Worm (Caenorhabditis elegans) whole organism, L3 larva: ENCODE measurements around the gene F16H6.9.

Experiments used
- ceh-28 ChIP-seq: fragments of 150-350 bp; optimal IDR thresholded peaks from 2 replicates; lab custom pipeline; 2014; ENCODE audit warnings: missing biosample characterization, missing genetic modification reagents, missing genetic modification characterization
- egl-5 ChIP-seq: fragments of 150-350 bp; optimal IDR thresholded peaks from 2 replicates; lab custom pipeline; 2017; ENCODE audit warnings: missing biosample characterization, missing genetic modification reagents, missing genetic modification characterization, inconsistent platforms
- eor-1 ChIP-seq, 2 experiments: fragments of 150-350 bp; optimal IDR thresholded peaks; 2 replicates each; lab custom pipeline; 2014 to 2018; ENCODE audit warnings: missing biosample characterization in 2 of 2, missing genetic modification characterization in 2 of 2
- nhr-237 ChIP-seq: fragments of 150-350 bp; optimal IDR thresholded peaks from 2 replicates; lab custom pipeline; 2014; ENCODE audit warnings: missing biosample characterization, missing genetic modification characterization
- pqm-1 ChIP-seq: fragments of 150-350 bp; optimal IDR thresholded peaks from 2 replicates; lab custom pipeline; 2017; ENCODE audit warnings: missing biosample characterization, missing genetic modification characterization, inconsistent platforms
- skn-1 ChIP-seq: fragments of 150-350 bp; optimal IDR thresholded peaks from 2 replicates; lab custom pipeline; 2014; ENCODE audit warnings: missing biosample characterization, missing genetic modification characterization
- zag-1 ChIP-seq: fragments of 150-350 bp; optimal IDR thresholded peaks from 2 replicates; lab custom pipeline; 2014; ENCODE audit warnings: missing biosample characterization, missing genetic modification characterization

- TF ChIP-seq eor-1 (tag; optimal IDR thresholded peaks at IDR 0.05; lab: Kevin White, UChicago) (no peak), ceh-28 (tag; lab: Kevin White, UChicago) (no peak), pqm-1 (tag; lab: Kevin White, UChicago) (no peak), skn-1 (tag; lab: Kevin White, UChicago) (no peak), egl-5 (tag; lab: Kevin White, UChicago) (no peak), nhr-237 (tag; lab: Kevin White, UChicago) (no peak), zag-1 (no peak)
Observed at ce11 chrV:18224353-18224752, 7.5 kb downstream of the F16H6.9 start, which contains the start of gene F16H6.10.
